Worm (Caenorhabditis elegans) whole organism, young adult: ENCODE data around the gene T13F2.6.

ENCODE experiments used
- C06A6.2 ChIP-seq: fragments of 200-800 bp; sonication (Bioruptor generic); conservative IDR thresholded peaks from 2 replicates; pipeline ENCODE4 v1.3.6; 2022; ENCODE audit warnings: missing genetic modification characterization, missing compliant biosample characterization
- D2030.7 ChIP-seq: fragments of 200-800 bp; sonication (Bioruptor generic); IDR thresholded peaks from 2 replicates; pipeline ENCODE4 v1.3.6; 2022; ENCODE audit warnings: missing genetic modification reagents, missing genetic modification characterization, missing compliant biosample characterization
- F33H1.4 ChIP-seq: fragments of 200-800 bp; sonication (Bioruptor generic); IDR thresholded peaks from 2 replicates; pipeline ENCODE4 v1.3.6; 2022; ENCODE audit warnings: missing genetic modification reagents, missing genetic modification characterization, missing compliant biosample characterization
- F39B2.1 ChIP-seq: fragments of 200-800 bp; sonication (Bioruptor generic); IDR thresholded peaks from 2 replicates; pipeline ENCODE4 v1.3.6; 2022; ENCODE audit warnings: missing genetic modification reagents, missing genetic modification characterization, missing compliant biosample characterization
- F52B5.7 ChIP-seq: sonication (generic microtip); optimal IDR thresholded peaks from 2 replicates; lab custom pipeline; 2016; ENCODE audit warnings: mild to moderate bottlenecking, missing genetic modification characterization, missing compliant biosample characterization
- F57A8.1 ChIP-seq: fragments of 200-800 bp; sonication (Bioruptor generic); optimal IDR thresholded peaks from 2 replicates; lab custom pipeline; 2018; ENCODE audit warnings: mild to moderate bottlenecking, missing genetic modification characterization, moderate library complexity, missing compliant biosample characterization
- K11D2.4 ChIP-seq: fragments of 200-800 bp; sonication (Bioruptor generic); IDR thresholded peaks from 2 replicates; pipeline ENCODE4 v1.3.6; 2022; ENCODE audit warnings: missing genetic modification reagents, missing genetic modification characterization, missing compliant biosample characterization
- K12H6.12 ChIP-seq: fragments of 200-800 bp; sonication (Bioruptor generic); optimal IDR thresholded peaks from 2 replicates; lab custom pipeline; 2018; ENCODE audit warnings: mild to moderate bottlenecking, missing genetic modification characterization, missing compliant biosample characterization
- Y95B8A.8 ChIP-seq: fragments of 200-800 bp; sonication (Bioruptor generic); IDR thresholded peaks from 2 replicates; pipeline ENCODE4 v1.3.6; 2022; ENCODE audit warnings: missing genetic modification reagents, missing genetic modification characterization, missing compliant biosample characterization
- ama-1 ChIP-seq, 3 experiments: fragments of 150-350 bp in 1 of 3; sonication (generic microtip) in 2 of 3; optimal IDR thresholded peaks; 2 replicates each; lab custom pipeline; 2014 to 2018; ENCODE audit warnings: missing biosample characterization in 2 of 3, missing genetic modification characterization in 2 of 3, missing genetic modification reagents in 2 of 3
- atf-7 ChIP-seq: sonication (generic microtip); optimal IDR thresholded peaks from 2 replicates; lab custom pipeline; 2017; ENCODE audit warnings: mild to moderate bottlenecking, missing genetic modification characterization, missing compliant biosample characterization
- attf-3 ChIP-seq: fragments of 200-800 bp; sonication (Bioruptor generic); conservative IDR thresholded peaks from 2 replicates; pipeline ENCODE4 v1.3.6; 2022; ENCODE audit warnings: missing genetic modification reagents, missing genetic modification characterization, missing compliant biosample characterization
- attf-5 ChIP-seq: fragments of 200-800 bp; sonication (Bioruptor generic); optimal IDR thresholded peaks from 2 replicates; lab custom pipeline; 2018; ENCODE audit warnings: mild to moderate bottlenecking, missing genetic modification characterization, missing compliant biosample characterization
- cebp-1 ChIP-seq, 2 experiments: fragments of 200-800 bp in 1 of 2; sonication (Bioruptor generic) in 1 of 2; sonication (generic microtip) in 1 of 2; IDR thresholded peaks in 1 of 2; optimal IDR thresholded peaks in 1 of 2; 2 replicates each; pipeline versions ENCODE4 v1.3.6 to Lab custom; 2017 to 2022; ENCODE audit warnings: missing compliant biosample characterization in 2 of 2, missing genetic modification characterization in 2 of 2, mild to moderate bottlenecking in 1 of 2, missing genetic modification reagents in 1 of 2, moderate library complexity in 1 of 2
- ceh-27 ChIP-seq: fragments of 200-800 bp; sonication (Bioruptor generic); optimal IDR thresholded peaks from 2 replicates; lab custom pipeline; 2018; ENCODE audit warnings: mild to moderate bottlenecking, missing genetic modification characterization, moderate library complexity, missing compliant biosample characterization
- ceh-40 ChIP-seq: fragments of 200-800 bp; sonication (Bioruptor generic); IDR thresholded peaks from 2 replicates; pipeline ENCODE4 v1.3.6; 2022; ENCODE audit warnings: missing genetic modification characterization, missing compliant biosample characterization
- ceh-58 ChIP-seq: fragments of 200-800 bp; sonication (Bioruptor generic); IDR thresholded peaks from 2 replicates; pipeline ENCODE4 v1.3.6; 2022; ENCODE audit warnings: missing genetic modification characterization, missing compliant biosample characterization
- ceh-79 ChIP-seq: sonication (generic microtip); optimal IDR thresholded peaks from 2 replicates; lab custom pipeline; 2017; ENCODE audit warnings: mild to moderate bottlenecking, missing genetic modification characterization, missing compliant biosample characterization
- dox-1 ChIP-seq: fragments of 200-800 bp; sonication (Bioruptor generic); IDR thresholded peaks from 2 replicates; pipeline ENCODE4 v1.3.6; 2022; ENCODE audit warnings: missing genetic modification reagents, missing genetic modification characterization, missing compliant biosample characterization
- dpff-1 ChIP-seq: sonication (generic microtip); optimal IDR thresholded peaks from 2 replicates; lab custom pipeline; 2017; ENCODE audit warnings: mild to moderate bottlenecking, missing genetic modification characterization, missing compliant biosample characterization
- dpl-1 ChIP-seq: fragments of 150-350 bp; optimal IDR thresholded peaks from 2 replicates; lab custom pipeline; 2014; ENCODE audit warnings: missing biosample characterization, missing genetic modification reagents, missing genetic modification characterization
- efl-1 ChIP-seq: fragments of 150-350 bp; optimal IDR thresholded peaks from 2 replicates; lab custom pipeline; 2014; ENCODE audit warnings: missing biosample characterization, missing genetic modification reagents, missing genetic modification characterization
- ekl-4 ChIP-seq: fragments of 200-800 bp; sonication (Bioruptor generic); IDR thresholded peaks from 2 replicates; pipeline ENCODE4 v1.3.6; 2022; ENCODE audit warnings: missing genetic modification reagents, missing genetic modification characterization, missing compliant biosample characterization
- ets-4 ChIP-seq: fragments of 200-800 bp; sonication (Bioruptor generic); optimal IDR thresholded peaks from 2 replicates; lab custom pipeline; 2018; ENCODE audit warnings: mild to moderate bottlenecking, missing genetic modification characterization, missing compliant biosample characterization
- hlh-12 ChIP-seq: sonication (generic microtip); optimal IDR thresholded peaks from 2 replicates; lab custom pipeline; 2016; ENCODE audit warnings: missing genetic modification characterization, missing compliant biosample characterization
- hmg-1.2 ChIP-seq: fragments of 200-800 bp; sonication (Bioruptor generic); IDR thresholded peaks from 2 replicates; pipeline ENCODE4 v1.3.6; 2022; ENCODE audit warnings: missing genetic modification reagents, missing genetic modification characterization, missing compliant biosample characterization
- hrde-1 ChIP-seq: sonication (generic microtip); optimal IDR thresholded peaks from 2 replicates; lab custom pipeline; 2016; ENCODE audit warnings: missing genetic modification characterization, mild to moderate bottlenecking, missing compliant biosample characterization, moderate library complexity, missing genotype, missing genetic modification reagents, borderline replicate concordance
- madf-10 ChIP-seq: sonication (generic microtip); optimal IDR thresholded peaks from 2 replicates; lab custom pipeline; 2016; ENCODE audit warnings: mild to moderate bottlenecking, missing genetic modification characterization, missing compliant biosample characterization
- nfyb-1 ChIP-seq: fragments of 200-800 bp; sonication (Bioruptor generic); IDR thresholded peaks from 2 replicates; pipeline ENCODE4 v1.3.6; 2022; ENCODE audit warnings: missing genetic modification reagents, missing genetic modification characterization, missing compliant biosample characterization
- pha-4 ChIP-seq: fragments of 150-350 bp; sonication (generic microtip); optimal IDR thresholded peaks from 2 replicates; lab custom pipeline; 2014; ENCODE audit warnings: missing biosample characterization, missing genetic modification reagents, missing genetic modification characterization
- rpc-1 ChIP-seq, 2 experiments: fragments of 150-350 bp in 1 of 2; sonication (generic microtip) in 1 of 2; optimal IDR thresholded peaks; 2 replicates each; lab custom pipeline; 2014 to 2018; ENCODE audit warnings: missing biosample characterization in 1 of 2, missing genetic modification characterization in 1 of 2, missing genetic modification reagents in 1 of 2, missing genotype in 1 of 2
- sdz-38 ChIP-seq: sonication (generic microtip); optimal IDR thresholded peaks from 2 replicates; lab custom pipeline; 2016; ENCODE audit warnings: missing genotype, missing genetic modification characterization, missing compliant biosample characterization
- snpc-3.4 ChIP-seq: sonication (generic microtip); optimal IDR thresholded peaks from 2 replicates; lab custom pipeline; 2017; ENCODE audit warnings: missing genetic modification characterization, mild to moderate bottlenecking, missing compliant biosample characterization, antibody characterized with exemption, moderate library complexity, missing genotype, missing genetic modification reagents
- tbx-9 ChIP-seq: sonication (generic microtip); optimal IDR thresholded peaks from 2 replicates; lab custom pipeline; 2016; ENCODE audit warnings: borderline replicate concordance, missing genetic modification characterization, inconsistent platforms, missing compliant biosample characterization
- xnd-1 ChIP-seq: sonication (generic microtip); optimal IDR thresholded peaks from 2 replicates; lab custom pipeline; 2016; ENCODE audit warnings: missing genotype, missing genetic modification reagents, missing genetic modification characterization, missing compliant biosample characterization
- ztf-18 ChIP-seq: sonication (generic microtip); optimal IDR thresholded peaks from 2 replicates; lab custom pipeline; 2016; ENCODE audit warnings: missing genotype, mild to moderate bottlenecking, missing genetic modification characterization, missing compliant biosample characterization
- ztf-28 ChIP-seq: fragments of 200-800 bp; sonication (Bioruptor generic); IDR thresholded peaks from 2 replicates; pipeline ENCODE4 v1.3.6; 2022; ENCODE audit warnings: missing genetic modification reagents, missing genetic modification characterization, missing compliant biosample characterization
- ztf-3 ChIP-seq: fragments of 200-800 bp; sonication (Bioruptor generic); optimal IDR thresholded peaks from 2 replicates; lab custom pipeline; 2018; ENCODE audit warnings: mild to moderate bottlenecking, missing genetic modification characterization, missing compliant biosample characterization
- ztf-6 ChIP-seq: fragments of 200-800 bp; sonication (Bioruptor generic); IDR thresholded peaks from 2 replicates; pipeline ENCODE4 v1.3.6; 2022; ENCODE audit warnings: missing genetic modification reagents, missing genetic modification characterization, missing compliant biosample characterization

Gene T13F2.6

ce11 chrIV:9810633-9811032 lies 32.5 kb downstream of the T13F2.6 start, which contains the start of gene dct-15:
Gene dct-15, minus strand, starts transcription at chrIV:9810733.
- TF ChIP-seq sdz-38 (no peak), hrde-1 (tag; lab: Kevin White, UChicago) (no peak), dpff-1 (tag; lab: Kevin White, UChicago) (no peak), ceh-79 (tag; lab: Kevin White, UChicago) (no peak), attf-5 (no peak), madf-10 (tag; lab: Kevin White, UChicago) (no peak), ceh-58 (no peak), F39B2.1 (no peak), ets-4 (no peak), dox-1 (GFP tag; lab: Robert Waterston, UW) (no peak), atf-7 (tag; lab: Kevin White, UChicago) (no peak), ztf-28 (no peak), F57A8.1 (GFP tag; lab: Kevin White, UChicago) (no peak), cebp-1 (GFP tag; IDR thresholded peaks at IDR 0.05; lab: Robert Waterston, UW) (no peak), cebp-1 (tag; optimal IDR thresholded peaks at IDR 0.05; lab: Kevin White, UChicago) (no peak)

ce11 chrIV:9811487-9811886 lies 33.4 kb downstream of the T13F2.6 start:
- no peak for TF ChIP-seq snpc-3.4
- no peak for TF ChIP-seq dox-1 (GFP tag; lab: Robert Waterston, UW)
- no peak for TF ChIP-seq rpc-1 (optimal IDR thresholded peaks at IDR 0.05; lab: Kevin White, UChicago)
- TF ChIP-seq rpc-1 (tag; optimal IDR thresholded peaks at IDR 0.05; lab: Kevin White, UChicago): no peak
- TF ChIP-seq K11D2.4 (GFP tag; lab: Robert Waterston, UW): no peak
- TF ChIP-seq F33H1.4: no peak
- TF ChIP-seq pha-4 (tag; lab: Kevin White, UChicago): no peak
- no peak for TF ChIP-seq ztf-6 (GFP tag; lab: Robert Waterston, UW)
- no peak for TF ChIP-seq D2030.7 (GFP tag; lab: Robert Waterston, UW)
- no peak for TF ChIP-seq hlh-12 (tag; lab: Kevin White, UChicago)
- no peak for TF ChIP-seq efl-1 (GFP tag; lab: Kevin White, UChicago)
- TF ChIP-seq ets-4: no peak
- no peak for TF ChIP-seq xnd-1 (tag; lab: Kevin White, UChicago)
- no peak for TF ChIP-seq ama-1 (optimal IDR thresholded peaks at IDR 0.05; lab: Kevin White, UChicago)
- TF ChIP-seq ama-1 (GFP tag; optimal IDR thresholded peaks at IDR 0.05; lab: Kevin White, UChicago): no peak
- no peak for TF ChIP-seq nfyb-1
- no peak for TF ChIP-seq tbx-9 (tag; lab: Kevin White, UChicago)
- no peak for TF ChIP-seq F52B5.7 (tag; lab: Kevin White, UChicago)
- TF ChIP-seq madf-10 (tag; lab: Kevin White, UChicago): no peak
- TF ChIP-seq C06A6.2 (GFP tag; lab: Robert Waterston, UW): no peak
- no peak for TF ChIP-seq ztf-18
- no peak for TF ChIP-seq K12H6.12 (tag; lab: Kevin White, UChicago)

- TF ChIP-seq ekl-4 (GFP tag; lab: Robert Waterston, UW) (no peak), Y95B8A.8 (GFP tag; lab: Robert Waterston, UW) (no peak), ceh-40 (GFP tag; lab: Robert Waterston, UW) (no peak), hmg-1.2 (GFP tag; lab: Robert Waterston, UW) (no peak), attf-3 (GFP tag; lab: Robert Waterston, UW) (no peak), ceh-27 (GFP tag; lab: Kevin White, UChicago) (no peak), tbx-9 (tag; lab: Kevin White, UChicago) (no peak), F33H1.4 (no peak), dpl-1 (GFP tag; lab: Kevin White, UChicago) (no peak), ztf-3 (GFP tag; lab: Kevin White, UChicago) (no peak), ztf-6 (GFP tag; lab: Robert Waterston, UW) (no peak)
These were observed 37.3 kb downstream of the T13F2.6 start, which contains the start of gene egl-20 for ce11 chrIV:9815432-9815831. Gene egl-20, minus strand, starts transcription at chrIV:9815532.
